Worm (Caenorhabditis elegans) whole organism, mixed stage, embryonic: Measurements from ENCODE around the gene ZK757.1.

ENCODE experiments used
- M03D4.4 ChIP-seq: sonication (generic microtip); optimal IDR thresholded peaks from 2 replicates; lab custom pipeline; 2017; ENCODE audit warnings: mild to moderate bottlenecking, missing genetic modification characterization, missing compliant biosample characterization
- bed-3 ChIP-seq: fragments of 200-800 bp; sonication (Bioruptor generic); optimal IDR thresholded peaks from 3 replicates; lab custom pipeline; 2018; ENCODE audit warnings: mild to moderate bottlenecking, missing genetic modification characterization, moderate library complexity, missing compliant biosample characterization
- blmp-1 ChIP-seq: fragments of 150-350 bp; optimal IDR thresholded peaks from 2 replicates; lab custom pipeline; 2014; ENCODE audit warnings: missing biosample characterization, missing genetic modification characterization
- ceh-39 ChIP-seq: fragments of 150-350 bp; optimal IDR thresholded peaks from 2 replicates; lab custom pipeline; 2014; ENCODE audit warnings: missing biosample characterization, missing genetic modification characterization
- ceh-43 ChIP-seq: fragments of 200-800 bp; sonication (Bioruptor generic); optimal IDR thresholded peaks from 2 replicates; lab custom pipeline; 2018; ENCODE audit warnings: mild to moderate bottlenecking, missing genetic modification characterization, moderate library complexity, missing compliant biosample characterization
- ceh-83 ChIP-seq: fragments of 200-800 bp; sonication (Bioruptor generic); optimal IDR thresholded peaks from 2 replicates; lab custom pipeline; 2018; ENCODE audit warnings: mild to moderate bottlenecking, missing genetic modification characterization, missing compliant biosample characterization
- ces-1 ChIP-seq: fragments of 150-350 bp; optimal IDR thresholded peaks from 2 replicates; lab custom pipeline; 2014; ENCODE audit warnings: missing biosample characterization, missing genetic modification reagents, missing genetic modification characterization
- cnd-1 ChIP-seq: fragments of 200-800 bp; sonication (Bioruptor generic); optimal IDR thresholded peaks from 2 replicates; lab custom pipeline; 2018; ENCODE audit warnings: mild to moderate bottlenecking, missing genetic modification characterization, missing compliant biosample characterization
- drap-1 ChIP-seq: fragments of 200-800 bp; sonication (Bioruptor generic); optimal IDR thresholded peaks from 3 replicates; lab custom pipeline; 2018; ENCODE audit warnings: mild to moderate bottlenecking, missing genetic modification characterization, missing compliant biosample characterization
- elt-1 ChIP-seq: sonication (generic microtip); optimal IDR thresholded peaks from 2 replicates; lab custom pipeline; 2017; ENCODE audit warnings: missing genetic modification characterization, mild to moderate bottlenecking, missing compliant biosample characterization, antibody characterized with exemption, moderate library complexity, borderline replicate concordance; ENCODE audit not compliant: insufficient read depth
- elt-3 ChIP-seq: fragments of 150-350 bp; optimal IDR thresholded peaks from 2 replicates; lab custom pipeline; 2014; ENCODE audit warnings: missing biosample characterization, missing genetic modification characterization
- flh-1 ChIP-seq: fragments of 200-800 bp; sonication (Bioruptor generic); optimal IDR thresholded peaks from 2 replicates; lab custom pipeline; 2018; ENCODE audit warnings: mild to moderate bottlenecking, missing genetic modification characterization, moderate library complexity, missing compliant biosample characterization
- ham-2 ChIP-seq: fragments of 200-800 bp; sonication (Bioruptor generic); optimal IDR thresholded peaks from 2 replicates; lab custom pipeline; 2018; ENCODE audit warnings: mild to moderate bottlenecking, missing genetic modification characterization, missing compliant biosample characterization
- hlh-1 ChIP-seq: fragments of 150-350 bp; optimal IDR thresholded peaks from 2 replicates; lab custom pipeline; 2014; ENCODE audit warnings: missing biosample characterization, missing genetic modification reagents, missing genetic modification characterization
- lin-13 ChIP-seq: fragments of 150-350 bp; optimal IDR thresholded peaks from 2 replicates; lab custom pipeline; 2014; ENCODE audit warnings: missing biosample characterization, missing genetic modification characterization
- lin-32 ChIP-seq: fragments of 200-800 bp; sonication (Bioruptor generic); optimal IDR thresholded peaks from 2 replicates; lab custom pipeline; 2018; ENCODE audit warnings: mild to moderate bottlenecking, missing genetic modification characterization, missing compliant biosample characterization
- lsy-2 ChIP-seq: fragments of 150-350 bp; optimal IDR thresholded peaks from 2 replicates; lab custom pipeline; 2014; ENCODE audit warnings: missing biosample characterization, missing genetic modification characterization
- mab-5 ChIP-seq: fragments of 150-350 bp; optimal IDR thresholded peaks from 2 replicates; lab custom pipeline; 2014; ENCODE audit warnings: missing biosample characterization, missing genetic modification characterization
- mep-1 ChIP-seq: fragments of 150-350 bp; optimal IDR thresholded peaks from 2 replicates; lab custom pipeline; 2017; ENCODE audit warnings: missing biosample characterization, missing genetic modification reagents, missing genetic modification characterization, inconsistent platforms
- mls-2 ChIP-seq: sonication (generic microtip); optimal IDR thresholded peaks from 2 replicates; lab custom pipeline; 2016; ENCODE audit warnings: mild to moderate bottlenecking, missing genetic modification characterization, moderate library complexity, missing compliant biosample characterization
- nhr-12 ChIP-seq: fragments of 150-350 bp; optimal IDR thresholded peaks from 2 replicates; lab custom pipeline; 2014; ENCODE audit warnings: missing biosample characterization, missing genetic modification characterization
- nhr-2 ChIP-seq: fragments of 150-350 bp; optimal IDR thresholded peaks from 2 replicates; lab custom pipeline; 2014; ENCODE audit warnings: missing biosample characterization, missing genetic modification characterization
- nhr-237 ChIP-seq: fragments of 150-350 bp; optimal IDR thresholded peaks from 2 replicates; lab custom pipeline; 2014; ENCODE audit warnings: missing biosample characterization, missing genetic modification characterization
- nhr-28 ChIP-seq: fragments of 150-350 bp; optimal IDR thresholded peaks from 2 replicates; lab custom pipeline; 2014; ENCODE audit warnings: missing biosample characterization, missing genetic modification characterization
- nhr-76 ChIP-seq: sonication (generic microtip); optimal IDR thresholded peaks from 2 replicates; lab custom pipeline; 2017; ENCODE audit warnings: missing biosample characterization, missing genetic modification characterization
- pha-4 ChIP-seq: fragments of 150-350 bp; optimal IDR thresholded peaks from 2 replicates; lab custom pipeline; 2018; ENCODE audit warnings: missing biosample characterization, missing genetic modification reagents, missing genetic modification characterization
- sem-2 ChIP-seq: fragments of 200-800 bp; sonication (Bioruptor generic); optimal IDR thresholded peaks from 2 replicates; lab custom pipeline; 2018; ENCODE audit warnings: mild to moderate bottlenecking, missing genetic modification characterization, missing compliant biosample characterization
- snpc-4 ChIP-seq: fragments of 150-350 bp; optimal IDR thresholded peaks from 2 replicates; lab custom pipeline; 2014; ENCODE audit warnings: missing biosample characterization, missing genetic modification characterization
- sptf-1 ChIP-seq: sonication (generic microtip); optimal IDR thresholded peaks from 2 replicates; lab custom pipeline; 2017; ENCODE audit warnings: mild to moderate bottlenecking, missing genetic modification characterization, moderate library complexity, missing compliant biosample characterization
- tbx-8 ChIP-seq: fragments of 200-800 bp; sonication (Bioruptor generic); optimal IDR thresholded peaks from 2 replicates; lab custom pipeline; 2018; ENCODE audit warnings: mild to moderate bottlenecking, missing genetic modification characterization, moderate library complexity, missing compliant biosample characterization
- unc-120 ChIP-seq: sonication (generic microtip); optimal IDR thresholded peaks from 2 replicates; lab custom pipeline; 2017; ENCODE audit warnings: missing genetic modification characterization, missing compliant biosample characterization; ENCODE audit not compliant: poor library complexity, severe bottlenecking
- unc-39 ChIP-seq: fragments of 150-350 bp; optimal IDR thresholded peaks from 2 replicates; lab custom pipeline; 2014; ENCODE audit warnings: missing biosample characterization, missing genetic modification characterization
- unc-62 ChIP-seq: fragments of 150-350 bp; optimal IDR thresholded peaks from 2 replicates; lab custom pipeline; 2014; ENCODE audit warnings: missing biosample characterization, missing genetic modification reagents, missing genetic modification characterization
- zip-8 ChIP-seq: fragments of 150-350 bp; optimal IDR thresholded peaks from 2 replicates; lab custom pipeline; 2014; ENCODE audit warnings: missing biosample characterization, missing genetic modification characterization
- ztf-11 ChIP-seq: fragments of 150-350 bp; optimal IDR thresholded peaks from 2 replicates; lab custom pipeline; 2014; ENCODE audit warnings: missing biosample characterization, missing genetic modification characterization

ZK757.1 gene

ce11 chrIII:9867780-9868503 lies 3.0 kb downstream of the ZK757.1 start, which contains the start of gene dhhc-4:
dhhc-4 (minus strand) TSS chrIII:9867792.
- no peak for TF ChIP-seq ces-1 (GFP tag; lab: Kevin White, UChicago)
- TF ChIP-seq sem-2 (GFP tag; lab: Kevin White, UChicago) = no peak
- no peak for TF ChIP-seq snpc-4 (tag; lab: Kevin White, UChicago)
- TF ChIP-seq nhr-28 (tag; lab: Kevin White, UChicago) = no peak
- no peak for TF ChIP-seq tbx-8
- no peak for TF ChIP-seq pha-4
- no peak for TF ChIP-seq elt-3 (tag; lab: Kevin White, UChicago)
- TF ChIP-seq nhr-12 (tag; lab: Kevin White, UChicago) = no peak
- no peak for TF ChIP-seq unc-120 (tag; lab: Kevin White, UChicago)
- TF ChIP-seq ceh-83 (GFP tag; lab: Kevin White, UChicago) = peak; percentile 9
- no peak for TF ChIP-seq nhr-76 (tag; lab: Kevin White, UChicago)
- TF ChIP-seq lin-32 = no peak
- TF ChIP-seq drap-1 (GFP tag; lab: Kevin White, UChicago) = no peak
- no peak for TF ChIP-seq elt-1
- no peak for TF ChIP-seq ceh-39
- no peak for TF ChIP-seq ceh-43 (GFP tag; lab: Kevin White, UChicago)
- no peak for TF ChIP-seq nhr-237
- no peak for TF ChIP-seq blmp-1 (tag; lab: Kevin White, UChicago)
- TF ChIP-seq lin-13 = peak; percentile 6
- TF ChIP-seq bed-3 (GFP tag; lab: Kevin White, UChicago) = no peak
- no peak for TF ChIP-seq zip-8 (tag; lab: Kevin White, UChicago)
- no peak for TF ChIP-seq ztf-11 (tag; lab: Kevin White, UChicago)
- TF ChIP-seq nhr-2 (tag; lab: Kevin White, UChicago) = no peak
- no peak for TF ChIP-seq hlh-1 (tag; lab: Kevin White, UChicago)
- TF ChIP-seq cnd-1 (tag; lab: Kevin White, UChicago) = no peak
- TF ChIP-seq mab-5 (tag; lab: Kevin White, UChicago) = peak; percentile 26
- TF ChIP-seq flh-1 (GFP tag; lab: Kevin White, UChicago) = no peak
- peak; percentile 48 for TF ChIP-seq lsy-2 (tag; lab: Kevin White, UChicago)
- no peak for TF ChIP-seq mls-2 (tag; lab: Kevin White, UChicago)
- TF ChIP-seq ham-2 = no peak
- TF ChIP-seq unc-62 (GFP tag; lab: Kevin White, UChicago) = no peak
- peak; percentile 52 for TF ChIP-seq mep-1 (tag; lab: Kevin White, UChicago)
- peak; percentile 25 for TF ChIP-seq sptf-1 (tag; lab: Kevin White, UChicago)
- TF ChIP-seq unc-39 = no peak
- TF ChIP-seq M03D4.4 = no peak

DNA sequence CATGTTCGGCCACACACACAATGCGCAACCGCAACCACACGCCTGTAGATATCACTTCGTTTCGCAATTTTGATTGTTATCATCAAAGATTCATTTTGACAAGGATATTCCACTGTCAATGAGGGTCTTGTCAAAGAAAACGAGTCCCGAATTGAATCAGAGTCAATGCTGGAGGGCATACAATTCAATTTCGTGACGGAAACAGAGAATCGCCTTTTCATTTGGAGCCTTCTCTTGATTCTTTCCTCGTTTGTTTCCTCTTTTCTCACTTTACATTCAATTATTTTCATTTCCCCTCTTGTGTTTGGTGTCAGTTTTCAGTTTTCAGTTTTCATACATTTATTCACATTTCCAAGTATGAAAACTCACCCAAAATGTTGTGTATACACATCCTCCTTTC lies 3.6 kb downstream of the ZK757.1 start:
- no peak for TF ChIP-seq blmp-1 (tag; lab: Kevin White, UChicago)
- TF ChIP-seq ces-1 (GFP tag; lab: Kevin White, UChicago) = peak; percentile 94
- no peak for TF ChIP-seq zip-8 (tag; lab: Kevin White, UChicago)
- TF ChIP-seq lin-13 = no peak

ce11 chrIII:9862469-9862868 lies 8.5 kb downstream of the ZK757.1 start:
- TF ChIP-seq tbx-8 (no peak), sem-2 (GFP tag; lab: Kevin White, UChicago) (no peak), lin-13 (no peak), lsy-2 (tag; lab: Kevin White, UChicago) (peak; percentile 69), unc-120 (tag; lab: Kevin White, UChicago) (no peak)
- TF ChIP-seq, all 35 proteins: peak for 1
